Fruit fly (Drosophila melanogaster) whole organism, embryonic: ENCODE measurements around the gene RASSF8.

Experiments
- ATbp ChIP-seq: fragments of 200-800 bp; sonication (Bioruptor generic); optimal IDR thresholded peaks from 2 replicates; lab custom pipeline; 2017; ENCODE audit warnings: missing biosample characterization, mild to moderate bottlenecking, missing genetic modification characterization, missing genetic modification reagents
- BEAF-32 ChIP-seq: fragments of 200-800 bp; sonication (Bioruptor generic); optimal IDR thresholded peaks from 3 replicates; lab custom pipeline; 2017; ENCODE audit warnings: missing biosample characterization, missing genetic modification characterization, mild to moderate bottlenecking, moderate library complexity, missing genetic modification reagents
- Bdp1 ChIP-seq: fragments of 200-800 bp; sonication (Bioruptor generic); optimal IDR thresholded peaks from 3 replicates; lab custom pipeline; 2016; ENCODE audit warnings: missing biosample characterization, missing genetic modification characterization
- CG10431 ChIP-seq: fragments of 200-800 bp; sonication (Bioruptor generic); optimal IDR thresholded peaks from 3 replicates; lab custom pipeline; 2018; ENCODE audit warnings: missing biosample characterization, mild to moderate bottlenecking, missing genetic modification characterization
- CG11247 ChIP-seq: fragments of 200-800 bp; sonication (Bioruptor generic); IDR thresholded peaks from 2 replicates; pipeline ENCODE4 v1.3.6; 2022; ENCODE audit warnings: missing biosample characterization, missing genetic modification characterization
- CG12942 ChIP-seq: fragments of 200-800 bp; sonication (Bioruptor generic); optimal IDR thresholded peaks from 3 replicates; lab custom pipeline; 2016; ENCODE audit warnings: missing biosample characterization, missing genetic modification characterization
- CG13287 ChIP-seq: fragments of 200-800 bp; sonication (Bioruptor generic); IDR thresholded peaks from 2 replicates; pipeline ENCODE4 v1.3.6; 2022; ENCODE audit warnings: missing biosample characterization, missing genetic modification characterization; ENCODE audit not compliant: partially characterized antibody
- CG14965 ChIP-seq: fragments of 200-800 bp; sonication (Bioruptor generic); optimal IDR thresholded peaks from 2 replicates; lab custom pipeline; 2016; ENCODE audit warnings: missing biosample characterization, missing genetic modification characterization, borderline replicate concordance
- CG16863 ChIP-seq: fragments of 200-800 bp; sonication (Bioruptor generic); optimal IDR thresholded peaks from 3 replicates; lab custom pipeline; 2016; ENCODE audit warnings: missing biosample characterization, missing genetic modification characterization
- CG17359 ChIP-seq: fragments of 200-800 bp; sonication (Bioruptor generic); optimal IDR thresholded peaks from 3 replicates; lab custom pipeline; 2018; ENCODE audit warnings: missing biosample characterization, mild to moderate bottlenecking, missing genetic modification characterization, moderate library complexity
- CG18011 ChIP-seq: fragments of 200-800 bp; sonication (Bioruptor generic); optimal IDR thresholded peaks from 2 replicates; lab custom pipeline; 2017; ENCODE audit warnings: missing biosample characterization, missing genetic modification characterization, mild to moderate bottlenecking, moderate library complexity, missing genotype
- CG1832 ChIP-seq: fragments of 200-800 bp; sonication (Bioruptor generic); optimal IDR thresholded peaks from 2 replicates; lab custom pipeline; 2017; ENCODE audit warnings: missing biosample characterization, mild to moderate bottlenecking, missing genetic modification characterization, inconsistent platforms
- CG18599 ChIP-seq: fragments of 200-800 bp; sonication (Bioruptor generic); optimal IDR thresholded peaks from 3 replicates; lab custom pipeline; 2017; ENCODE audit warnings: missing biosample characterization, missing genetic modification characterization, mild to moderate bottlenecking, moderate library complexity, missing genetic modification reagents
- CG30020 ChIP-seq: fragments of 200-800 bp; optimal IDR thresholded peaks from 2 replicates; lab custom pipeline; 2019; ENCODE audit warnings: missing biosample characterization, mild to moderate bottlenecking, missing genetic modification characterization, moderate library complexity
- CG32532 ChIP-seq: fragments of 200-800 bp; sonication (Bioruptor generic); IDR thresholded peaks from 2 replicates; pipeline ENCODE4 v1.3.6; 2022; ENCODE audit warnings: missing biosample characterization, missing genetic modification characterization
- CG3995 ChIP-seq: fragments of 200-800 bp; sonication (Bioruptor generic); optimal IDR thresholded peaks from 3 replicates; lab custom pipeline; 2016; ENCODE audit warnings: missing biosample characterization, missing genetic modification characterization
- CG4730 ChIP-seq: fragments of 200-800 bp; sonication (Bioruptor generic); IDR thresholded peaks from 2 replicates; pipeline ENCODE4 v1.3.6; 2022; ENCODE audit warnings: missing biosample characterization, missing genetic modification characterization
- CG5953 ChIP-seq: fragments of 200-800 bp; sonication (Bioruptor generic); IDR thresholded peaks from 2 replicates; pipeline ENCODE4 v1.3.6; 2022; ENCODE audit warnings: missing biosample characterization, missing genetic modification characterization
- CG8089 ChIP-seq: fragments of 200-800 bp; sonication (Bioruptor generic); optimal IDR thresholded peaks from 3 replicates; lab custom pipeline; 2016; ENCODE audit warnings: missing biosample characterization, missing genetic modification characterization
- CG9876 ChIP-seq: fragments of 200-800 bp; sonication (Bioruptor generic); optimal IDR thresholded peaks from 2 replicates; lab custom pipeline; 2016; ENCODE audit warnings: missing biosample characterization, missing genetic modification characterization
- Dek ChIP-seq: fragments of 200-800 bp; sonication (Bioruptor generic); optimal IDR thresholded peaks from 3 replicates; lab custom pipeline; 2019; ENCODE audit warnings: missing biosample characterization, mild to moderate bottlenecking, missing genetic modification characterization, moderate library complexity
- Dip2 ChIP-seq: fragments of 200-800 bp; sonication (Bioruptor generic); IDR thresholded peaks from 2 replicates; pipeline ENCODE4 v1.3.6; 2022; ENCODE audit warnings: missing biosample characterization, missing genetic modification characterization
- HmgZ ChIP-seq: fragments of 200-800 bp; sonication (Bioruptor generic); optimal IDR thresholded peaks from 2 replicates; lab custom pipeline; 2018; ENCODE audit warnings: missing biosample characterization, mild to moderate bottlenecking, missing genetic modification characterization
- Hr39 ChIP-seq: fragments of >200 bp; optimal IDR thresholded peaks from 2 replicates; lab custom pipeline; 2017
- Lhr ChIP-seq: fragments of 200-800 bp; sonication (Bioruptor generic); optimal IDR thresholded peaks from 3 replicates; lab custom pipeline; 2017; ENCODE audit warnings: mild to moderate bottlenecking, missing biosample characterization, missing genetic modification reagents, missing genetic modification characterization
- Lim3 ChIP-seq: fragments of 200-800 bp; sonication (Bioruptor generic); IDR thresholded peaks from 2 replicates; pipeline ENCODE4 v1.3.6; 2022; ENCODE audit warnings: missing biosample characterization, missing genetic modification characterization
- MBD-R2 ChIP-seq: fragments of 200-800 bp; sonication (Bioruptor generic); IDR thresholded peaks from 2 replicates; pipeline ENCODE4 v1.3.6; 2022; ENCODE audit warnings: missing biosample characterization, missing genetic modification characterization
- Mad ChIP-seq: fragments of 200-800 bp; sonication (Bioruptor generic); optimal IDR thresholded peaks from 2 replicates; lab custom pipeline; 2016; ENCODE audit warnings: missing biosample characterization, missing genetic modification characterization
- Med ChIP-seq: fragments of 200-800 bp; sonication (Bioruptor generic); peaks from one replicate; lab custom pipeline; 2016; ENCODE audit warnings: missing biosample characterization, missing genetic modification characterization, mild to moderate bottlenecking, inconsistent platforms, moderate library complexity
- Meics ChIP-seq: fragments of 200-800 bp; sonication (Bioruptor generic); optimal IDR thresholded peaks from 2 replicates; lab custom pipeline; 2017; ENCODE audit warnings: missing biosample characterization, mild to moderate bottlenecking, missing genetic modification characterization
- Nf-YC ChIP-seq: fragments of 200-800 bp; optimal IDR thresholded peaks from 3 replicates; lab custom pipeline; 2019; ENCODE audit warnings: missing biosample characterization, mild to moderate bottlenecking, missing genetic modification characterization, moderate library complexity
- Pdp1 ChIP-seq, 2 experiments: fragments of 200-800 bp; sonication (Bioruptor generic); optimal IDR thresholded peaks; 3 replicates each; lab custom pipeline; 2016; ENCODE audit warnings: missing biosample characterization in 2 of 2, missing genetic modification characterization in 2 of 2, mild to moderate bottlenecking in 1 of 2, moderate library complexity in 1 of 2
- Six4 ChIP-seq: fragments of 200-800 bp; sonication (Bioruptor generic); optimal IDR thresholded peaks from 2 replicates; lab custom pipeline; 2016; ENCODE audit warnings: missing biosample characterization, missing genetic modification characterization
- Stat92E ChIP-seq, 3 experiments: fragments of >200 bp in 2 of 3; fragments of 200-800 bp in 1 of 3; sonication (Bioruptor generic) in 1 of 3; optimal IDR thresholded peaks; 2 replicates each; lab custom pipeline; 2017 to 2019; ENCODE audit warnings: missing biosample characterization in 3 of 3, missing genetic modification characterization in 3 of 3, mild to moderate bottlenecking in 1 of 3, moderate library complexity in 1 of 3
- Tbp ChIP-seq: fragments of >200 bp; optimal IDR thresholded peaks from 2 replicates; lab custom pipeline; 2018; ENCODE audit warnings: missing biosample characterization, missing genetic modification characterization
- Usf ChIP-seq: fragments of 200-800 bp; sonication (Bioruptor generic); optimal IDR thresholded peaks from 2 replicates; lab custom pipeline; 2017; ENCODE audit warnings: missing genotype, missing biosample characterization, missing genetic modification characterization
- Vsx1 ChIP-seq: fragments of 200-800 bp; sonication (Bioruptor generic); optimal IDR thresholded peaks from 2 replicates; lab custom pipeline; 2017; ENCODE audit warnings: missing biosample characterization, mild to moderate bottlenecking, missing genetic modification characterization, missing genetic modification reagents
- ab ChIP-seq: fragments of 200-800 bp; sonication (Bioruptor generic); optimal IDR thresholded peaks from 2 replicates; lab custom pipeline; 2016; ENCODE audit warnings: missing biosample characterization, missing genetic modification characterization
- crp ChIP-seq, 2 experiments: fragments of 200-800 bp; sonication (Bioruptor generic); optimal IDR thresholded peaks; 2 replicates in 1 of 2; 3 replicates in 1 of 2; lab custom pipeline; 2017; ENCODE audit warnings: missing biosample characterization in 2 of 2, missing genetic modification characterization in 2 of 2, mild to moderate bottlenecking in 1 of 2, moderate library complexity in 1 of 2
- dpn ChIP-seq, 2 experiments: fragments of 200-800 bp; sonication (Bioruptor generic); optimal IDR thresholded peaks; 3 replicates each; lab custom pipeline; 2016; ENCODE audit warnings: missing biosample characterization in 2 of 2, missing genetic modification characterization in 2 of 2
- ewg ChIP-seq: fragments of 200-800 bp; sonication (Bioruptor generic); optimal IDR thresholded peaks from 3 replicates; lab custom pipeline; 2017; ENCODE audit warnings: mild to moderate bottlenecking, missing biosample characterization, missing genetic modification reagents, missing genetic modification characterization
- exex ChIP-seq: fragments of 200-800 bp; sonication (Bioruptor generic); optimal IDR thresholded peaks from 4 replicates; lab custom pipeline; 2018; ENCODE audit warnings: missing biosample characterization, mild to moderate bottlenecking, missing genetic modification characterization, moderate library complexity
- gem ChIP-seq: fragments of 200-800 bp; sonication (Bioruptor generic); optimal IDR thresholded peaks from 2 replicates; lab custom pipeline; 2019; ENCODE audit warnings: missing biosample characterization, mild to moderate bottlenecking, missing genetic modification characterization, moderate library complexity
- gfzf ChIP-seq: fragments of 200-800 bp; sonication (Bioruptor generic); optimal IDR thresholded peaks from 2 replicates; lab custom pipeline; 2016; ENCODE audit warnings: missing biosample characterization, mild to moderate bottlenecking, missing genetic modification characterization, moderate library complexity
- jigr1 ChIP-seq: fragments of 200-800 bp; sonication (Bioruptor generic); IDR thresholded peaks from 3 replicates; pipeline ENCODE4 v1.3.6; 2022; ENCODE audit warnings: missing biosample characterization, missing genetic modification characterization
- jumu ChIP-seq: fragments of 200-800 bp; sonication (Bioruptor generic); optimal IDR thresholded peaks from 3 replicates; lab custom pipeline; 2016; ENCODE audit warnings: missing biosample characterization, missing genetic modification characterization
- slp2 ChIP-seq: fragments of 200-800 bp; sonication (Bioruptor generic); optimal IDR thresholded peaks from 2 replicates; lab custom pipeline; 2016; ENCODE audit warnings: missing biosample characterization, missing genetic modification characterization
- trem ChIP-seq: fragments of 200-800 bp; optimal IDR thresholded peaks from 3 replicates; lab custom pipeline; 2019; ENCODE audit warnings: missing biosample characterization, mild to moderate bottlenecking, missing genetic modification characterization, moderate library complexity
- tup ChIP-seq: fragments of 200-800 bp; sonication (Bioruptor generic); optimal IDR thresholded peaks from 2 replicates; lab custom pipeline; 2016; ENCODE audit warnings: missing biosample characterization, mild to moderate bottlenecking, missing genetic modification characterization, moderate library complexity
- yki ChIP-seq: fragments of >200 bp; optimal IDR thresholded peaks from 3 replicates; lab custom pipeline; 2018

Gene RASSF8

DNA sequence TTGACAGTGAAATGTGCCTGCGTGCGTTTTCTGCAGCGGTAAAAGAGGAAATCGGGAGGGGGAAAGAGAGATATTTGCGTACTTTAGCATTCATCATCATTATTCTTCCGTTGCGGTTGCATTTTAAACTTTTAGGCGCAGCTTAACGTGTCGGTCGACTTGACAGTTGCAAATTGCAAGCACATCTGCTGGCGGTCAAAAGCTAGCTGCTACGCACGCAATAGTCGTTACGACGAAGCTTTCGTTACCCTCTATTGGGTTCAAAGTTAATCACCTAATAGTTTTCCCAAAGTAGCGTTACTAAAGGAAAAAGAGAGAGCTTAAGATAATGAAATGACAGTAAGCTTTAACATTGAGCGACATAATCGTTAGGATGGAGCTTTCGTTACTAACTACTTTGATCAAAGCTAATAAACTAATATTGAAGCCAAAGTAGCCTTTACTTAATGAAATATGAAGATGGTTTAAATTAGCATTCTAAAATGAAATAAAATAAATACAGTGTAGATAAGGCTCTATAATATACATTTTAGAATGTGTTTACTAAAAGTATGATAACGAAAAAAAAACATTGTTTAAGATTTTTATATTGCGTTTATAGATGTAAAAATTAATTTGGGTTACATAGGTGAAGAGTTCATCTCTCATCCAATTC, 9.4 kb upstream of the RASSF8 start (continued):
- TF ChIP-seq Hr39 (lab: Kevin White, UChicago) = no peak
- peak; percentile 30 for TF ChIP-seq gfzf
- no peak for TF ChIP-seq CG17359 (tag; lab: Kevin White, UChicago)
- TF ChIP-seq ATbp (GFP tag; lab: Kevin White, UChicago) = no peak
- peak; percentile 97 for TF ChIP-seq CG18011
- TF ChIP-seq CG30020 (tag; lab: Kevin White, UChicago) = no peak
- TF ChIP-seq Mad = no peak
- TF ChIP-seq Nf-YC (tag; lab: Kevin White, UChicago) = peak; percentile 18
- TF ChIP-seq jumu = no peak
- TF ChIP-seq Lim3 (GFP tag; lab: Robert Waterston, UW) = no peak
- TF ChIP-seq Meics = peak; percentile 93
- TF ChIP-seq Six4 (GFP tag; lab: Kevin White, UChicago) = no peak
- TF ChIP-seq slp2 (GFP tag; lab: Kevin White, UChicago) = no peak
- TF ChIP-seq CG16863 (GFP tag; lab: Kevin White, UChicago) = no peak
- TF ChIP-seq yki (lab: Kevin White, UChicago) = no peak
- peak; percentile 69 for TF ChIP-seq MBD-R2 (GFP tag; lab: Robert Waterston, UW)
- no peak for TF ChIP-seq tup (GFP tag; lab: Kevin White, UChicago)
- TF ChIP-seq trem (tag; lab: Kevin White, UChicago) = no peak
- no peak for TF ChIP-seq CG5953
- no peak for TF ChIP-seq CG4730 (GFP tag; lab: Robert Waterston, UW)
- peak in 1 of 2 experiments; percentile 71 for TF ChIP-seq Pdp1 (GFP tag; optimal IDR thresholded peaks at IDR 0.05; lab: Kevin White, UChicago)
- no peak for TF ChIP-seq Usf
- no peak for TF ChIP-seq CG9876
- no peak for TF ChIP-seq Dip2 (GFP tag; lab: Robert Waterston, UW)
- peak; percentile 81 for TF ChIP-seq Med (GFP tag; lab: Kevin White, UChicago)
- no peak for TF ChIP-seq Stat92E (GFP tag; optimal IDR thresholded peaks at IDR 0.05; lab: Kevin White, UChicago)
- no peak for TF ChIP-seq BEAF-32 (GFP tag; lab: Kevin White, UChicago)
- no peak for TF ChIP-seq jigr1 (GFP tag; lab: Robert Waterston, UW)
- TF ChIP-seq CG10431 = no peak
- peak; percentile 36; the same call in 1 of the 2 replicates for TF ChIP-seq CG32532 (GFP tag; lab: Robert Waterston, UW)
- TF ChIP-seq HmgZ (tag; lab: Kevin White, UChicago) = peak; percentile 68
- no peak for TF ChIP-seq CG8089 (GFP tag; lab: Kevin White, UChicago)
- TF ChIP-seq CG11247 (GFP tag; lab: Robert Waterston, UW) = no peak
- no peak for TF ChIP-seq gem (tag; lab: Kevin White, UChicago)
- peak; percentile 41 for TF ChIP-seq CG3995 (GFP tag; lab: Kevin White, UChicago)
- TF ChIP-seq CG13287 = peak; percentile 49; the same call in 1 of the 2 replicates
- TF ChIP-seq ab (GFP tag; lab: Kevin White, UChicago) = no peak
- peak; percentile 87 for TF ChIP-seq exex
- TF ChIP-seq CG12942 = no peak
- TF ChIP-seq ewg (GFP tag; lab: Kevin White, UChicago) = no peak
- no peak for TF ChIP-seq CG18599
- no peak for TF ChIP-seq Lhr (GFP tag; lab: Kevin White, UChicago)
- TF ChIP-seq Dek (tag; lab: Kevin White, UChicago) = peak; percentile 5
- TF ChIP-seq CG14965 (GFP tag; lab: Kevin White, UChicago) = no peak
- peak; percentile 58 for TF ChIP-seq Vsx1 (GFP tag; lab: Kevin White, UChicago)
- TF ChIP-seq dpn (GFP tag; optimal IDR thresholded peaks at IDR 0.05; lab: Kevin White, UChicago) = no peak
- TF ChIP-seq Bdp1 (GFP tag; lab: Kevin White, UChicago) = no peak
- no peak for TF ChIP-seq crp (GFP tag; optimal IDR thresholded peaks at IDR 0.05; lab: Kevin White, UChicago)
- no peak for TF ChIP-seq CG1832
- no peak for TF ChIP-seq Tbp (GFP tag; lab: Kevin White, UChicago)
